Worm (Caenorhabditis elegans): ENCODE results near the gene sri-27.

Gene sri-27

DNA sequence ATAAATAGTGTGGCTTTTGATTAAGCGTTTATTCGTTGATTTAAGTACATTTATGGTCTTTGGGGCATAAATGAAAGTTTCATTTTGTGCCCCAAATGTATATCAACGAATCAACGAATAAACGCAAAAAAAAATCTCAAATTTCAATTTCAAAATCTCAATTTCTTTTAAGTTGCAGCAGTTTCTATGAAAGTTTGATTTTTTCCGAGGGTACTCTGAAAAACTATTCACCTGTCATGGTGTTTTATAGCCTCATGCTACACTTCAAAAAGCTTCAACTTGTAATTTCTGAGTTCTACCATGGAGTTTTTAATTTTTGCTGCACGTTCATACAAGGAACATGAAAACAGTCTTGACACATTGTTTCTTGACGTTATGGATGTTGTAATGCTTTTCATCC, 27.0 kb downstream of the sri-27 start, which contains the start of gene ZK697.1:
Gene ZK697.1, plus strand, starts transcription at position 301 of the 400 bp plus-strand sequence.
- TF ChIP-seq cnd-1 (tag; optimal IDR thresholded peaks at IDR 0.05) (no peak), bed-3 (GFP tag; optimal IDR thresholded peaks at IDR 0.05) (no peak), unc-120 (tag; optimal IDR thresholded peaks at IDR 0.05; ENCODE audit: poor library complexity, severe bottlenecking) (no peak), ceh-83 (GFP tag; optimal IDR thresholded peaks at IDR 0.05) (no peak), elt-3 (tag; optimal IDR thresholded peaks at IDR 0.05) (no peak), lin-13 (tag; optimal IDR thresholded peaks at IDR 0.05) (no peak), zip-8 (tag; optimal IDR thresholded peaks at IDR 0.05) (no peak), ceh-39 (tag; optimal IDR thresholded peaks at IDR 0.05) (no peak), nhr-12 (tag; optimal IDR thresholded peaks at IDR 0.05) (no peak)

DNA sequence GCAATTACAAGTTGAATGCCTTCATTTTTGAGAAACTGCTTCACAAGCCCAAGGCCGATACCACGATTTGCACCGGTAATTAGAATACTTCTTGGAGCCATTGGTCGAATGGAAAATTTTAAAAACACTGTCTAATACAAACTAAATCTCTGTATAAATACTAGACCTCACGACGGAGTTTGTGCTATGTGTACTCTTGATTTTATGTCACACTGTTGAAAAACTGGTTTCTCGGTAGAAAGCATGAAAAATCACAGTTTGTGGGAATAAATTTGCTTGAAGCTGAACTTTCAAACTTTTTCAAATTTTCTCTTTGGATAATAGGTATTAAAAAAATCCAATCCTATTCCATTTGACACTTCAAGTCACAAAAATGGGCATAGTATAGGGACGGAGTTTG, 30.1 kb downstream of the sri-27 start, which contains the start of gene ZK697.14:
Gene ZK697.14, minus strand, starts transcription at position 101 of the 400 bp plus-strand sequence.
- TF ChIP-seq unc-39 (tag; optimal IDR thresholded peaks at IDR 0.05) (no peak), unc-62 (GFP tag; optimal IDR thresholded peaks at IDR 0.05) (no peak), ceh-43 (GFP tag; optimal IDR thresholded peaks at IDR 0.05) (no peak), mep-1 (tag; optimal IDR thresholded peaks at IDR 0.05) (no peak), snpc-4 (tag; optimal IDR thresholded peaks at IDR 0.05) (no peak), nhr-237 (tag; optimal IDR thresholded peaks at IDR 0.05) (no peak)

DNA sequence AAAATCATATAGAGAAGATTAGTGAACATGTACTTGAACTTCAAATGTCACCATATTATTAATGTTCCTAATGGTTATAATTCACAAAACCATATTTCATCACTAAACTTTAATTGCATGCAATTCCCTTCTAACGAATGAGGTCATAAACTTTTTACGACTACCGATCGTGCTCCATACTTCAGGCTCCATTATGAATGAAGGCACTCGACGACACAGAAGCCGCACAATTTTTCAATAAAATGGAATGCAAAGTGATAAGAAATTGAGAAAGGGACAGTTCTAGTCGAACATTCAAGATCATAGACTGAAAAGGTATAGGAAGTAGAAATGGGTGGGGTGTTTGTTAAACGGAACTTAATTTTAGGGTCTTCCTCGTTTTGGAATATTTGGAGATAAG, 30.6 kb downstream of the sri-27 start:
- TF ChIP-seq drap-1 (GFP tag; optimal IDR thresholded peaks at IDR 0.05) (no peak), elt-1 (tag; optimal IDR thresholded peaks at IDR 0.05; ENCODE audit: borderline replicate concordance, insufficient read depth) (no peak), sem-2 (GFP tag; optimal IDR thresholded peaks at IDR 0.05) (no peak), sptf-1 (tag; optimal IDR thresholded peaks at IDR 0.05) (no peak), zip-8 (tag; optimal IDR thresholded peaks at IDR 0.05) (no peak), lin-13 (tag; optimal IDR thresholded peaks at IDR 0.05) (no peak), nhr-12 (tag; optimal IDR thresholded peaks at IDR 0.05) (no peak), cnd-1 (tag; optimal IDR thresholded peaks at IDR 0.05) (no peak), ces-1 (GFP tag; optimal IDR thresholded peaks at IDR 0.05) (no peak), M03D4.4 (tag; optimal IDR thresholded peaks at IDR 0.05) (no peak), blmp-1 (tag; optimal IDR thresholded peaks at IDR 0.05) (no peak), mls-2 (tag; optimal IDR thresholded peaks at IDR 0.05) (no peak), nhr-76 (tag; optimal IDR thresholded peaks at IDR 0.05) (no peak)

DNA sequence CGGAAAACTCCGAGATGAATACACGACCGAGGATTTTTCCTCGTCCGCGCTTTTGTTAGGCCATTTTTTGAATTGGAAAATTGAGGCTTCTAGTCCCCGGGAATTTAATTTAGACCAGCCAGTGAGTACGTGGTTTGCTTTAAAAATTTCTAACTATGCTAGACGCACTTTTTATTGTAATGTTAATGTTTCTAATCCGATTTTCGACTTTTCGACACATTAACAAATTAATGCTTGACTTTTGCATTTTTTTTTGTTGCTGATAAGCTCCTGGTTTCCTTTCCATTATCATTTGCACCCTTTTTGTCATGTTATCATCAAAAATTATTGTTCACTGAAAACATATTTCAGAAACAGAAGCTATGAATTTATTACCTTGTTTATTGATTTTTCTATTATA, 31.4 kb downstream of the sri-27 start, which contains the start of gene clec-204:
Gene clec-204, plus strand, starts transcription at position 301 of the 400 bp plus-strand sequence.
- TF ChIP-seq mls-2 (tag; optimal IDR thresholded peaks at IDR 0.05): no peak
- no peak for TF ChIP-seq cnd-1 (tag; optimal IDR thresholded peaks at IDR 0.05)
- no peak for TF ChIP-seq drap-1 (GFP tag; optimal IDR thresholded peaks at IDR 0.05)

DNA sequence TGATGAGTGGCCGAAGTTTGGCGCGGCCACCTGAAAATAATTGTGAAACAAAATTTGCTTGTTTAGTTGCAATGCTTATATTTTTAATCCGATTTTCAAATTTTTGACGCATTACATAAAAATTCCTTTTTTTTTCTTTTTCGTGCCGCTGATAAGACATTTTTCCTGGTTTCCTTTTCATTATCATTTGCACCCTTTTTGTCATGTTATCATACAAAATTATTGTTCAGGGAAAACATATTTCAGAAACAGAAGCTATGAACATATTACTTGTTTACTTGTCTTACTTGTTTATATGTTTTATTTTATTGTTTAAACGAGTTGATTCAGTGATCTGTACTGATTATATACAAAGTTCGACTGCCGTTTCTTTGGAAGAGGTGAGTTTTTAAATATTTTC, 35.2 kb downstream of the sri-27 start, which contains the start of gene clec-205:
Gene clec-205, plus strand, starts transcription at position 212 of the 400 bp plus-strand sequence.
- TF ChIP-seq unc-39 (tag; optimal IDR thresholded peaks at IDR 0.05) (no peak), nhr-28 (tag; optimal IDR thresholded peaks at IDR 0.05) (no peak), nhr-12 (tag; optimal IDR thresholded peaks at IDR 0.05) (no peak), unc-120 (tag; optimal IDR thresholded peaks at IDR 0.05; ENCODE audit: poor library complexity, severe bottlenecking) (no peak), nhr-76 (tag; optimal IDR thresholded peaks at IDR 0.05) (no peak), ceh-43 (GFP tag; optimal IDR thresholded peaks at IDR 0.05) (no peak), blmp-1 (tag; optimal IDR thresholded peaks at IDR 0.05) (no peak), nhr-2 (tag; optimal IDR thresholded peaks at IDR 0.05) (no peak), M03D4.4 (tag; optimal IDR thresholded peaks at IDR 0.05) (no peak), snpc-4 (tag; optimal IDR thresholded peaks at IDR 0.05) (no peak), lin-32 (GFP tag; optimal IDR thresholded peaks at IDR 0.05) (no peak), bed-3 (GFP tag; optimal IDR thresholded peaks at IDR 0.05) (no peak), ztf-11 (tag; optimal IDR thresholded peaks at IDR 0.05) (no peak), ceh-83 (GFP tag; optimal IDR thresholded peaks at IDR 0.05) (no peak), elt-1 (tag; optimal IDR thresholded peaks at IDR 0.05; ENCODE audit: borderline replicate concordance, insufficient read depth) (no peak), lin-13 (tag; optimal IDR thresholded peaks at IDR 0.05) (no peak)

DNA sequence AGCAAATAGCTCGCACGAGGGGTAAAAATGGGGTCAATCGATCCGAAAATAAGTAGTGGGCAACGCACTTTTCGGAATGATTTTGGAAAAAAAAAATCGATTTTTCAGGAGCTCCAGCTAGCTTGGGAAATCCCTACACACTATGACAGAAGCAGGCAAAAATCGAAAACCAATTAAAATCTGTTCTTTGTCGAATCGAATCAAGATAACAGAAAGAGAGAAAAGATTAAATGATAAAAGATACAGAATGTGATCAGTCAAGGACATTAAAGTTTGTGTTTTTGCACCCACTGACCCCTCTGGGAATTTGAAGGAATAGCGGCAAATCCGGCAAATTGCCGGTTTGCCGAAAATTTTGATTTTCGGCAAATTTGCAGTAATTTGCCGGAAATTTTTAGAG, 42.0 kb downstream of the sri-27 start:
- TF ChIP-seq ham-2 (GFP tag; optimal IDR thresholded peaks at IDR 0.05): no peak
- TF ChIP-seq snpc-4 (tag; optimal IDR thresholded peaks at IDR 0.05): no peak
- no peak for TF ChIP-seq lin-13 (tag; optimal IDR thresholded peaks at IDR 0.05)
- no peak for TF ChIP-seq M03D4.4 (tag; optimal IDR thresholded peaks at IDR 0.05)
- no peak for TF ChIP-seq nhr-76 (tag; optimal IDR thresholded peaks at IDR 0.05)
- no peak for TF ChIP-seq sptf-1 (tag; optimal IDR thresholded peaks at IDR 0.05)
- no peak for TF ChIP-seq ceh-39 (tag; optimal IDR thresholded peaks at IDR 0.05)
- TF ChIP-seq drap-1 (GFP tag; optimal IDR thresholded peaks at IDR 0.05): no peak
- no peak for TF ChIP-seq flh-1 (GFP tag; optimal IDR thresholded peaks at IDR 0.05)
- TF ChIP-seq lin-32 (GFP tag; optimal IDR thresholded peaks at IDR 0.05): no peak
- TF ChIP-seq nhr-12 (tag; optimal IDR thresholded peaks at IDR 0.05): no peak
- TF ChIP-seq tbx-8 (GFP tag; optimal IDR thresholded peaks at IDR 0.05): no peak
- TF ChIP-seq ceh-83 (GFP tag; optimal IDR thresholded peaks at IDR 0.05): no peak
- TF ChIP-seq unc-39 (tag; optimal IDR thresholded peaks at IDR 0.05): no peak
